Worm (Caenorhabditis elegans) whole organism, L4/young adult: ENCODE data around the gene grl-29.

Experiments used
- W03F9.2 ChIP-seq: fragments of 150-350 bp; optimal IDR thresholded peaks from 2 replicates; lab custom pipeline; 2014; ENCODE audit warnings: missing biosample characterization, missing genetic modification characterization
- dao-5 ChIP-seq: sonication (generic microtip); optimal IDR thresholded peaks from 2 replicates; lab custom pipeline; 2016; ENCODE audit warnings: missing genotype, missing genetic modification characterization, moderate library complexity, missing compliant biosample characterization
- him-1 ChIP-seq: sonication (generic microtip); optimal IDR thresholded peaks from 2 replicates; lab custom pipeline; 2016; ENCODE audit warnings: missing genotype, missing genetic modification reagents, missing genetic modification characterization, missing compliant biosample characterization

DNA sequence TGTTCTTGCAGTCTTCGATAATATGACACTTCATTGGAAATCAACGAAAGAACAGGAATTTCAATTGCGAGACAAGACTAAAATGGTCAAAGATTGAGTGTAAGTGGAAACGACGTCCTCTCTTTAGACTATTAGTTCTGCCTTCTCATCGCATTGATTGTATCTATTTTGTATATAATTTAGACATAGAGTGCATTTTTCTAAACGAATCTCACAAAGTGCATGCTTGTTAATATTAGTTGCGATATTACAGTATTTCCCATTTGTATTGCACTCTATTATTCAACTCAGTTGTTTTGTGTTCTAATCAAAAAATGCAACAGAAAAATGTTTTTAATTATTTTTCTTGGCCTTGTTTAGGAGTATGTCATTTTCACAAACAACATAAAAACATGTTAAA lies 16.7 kb downstream of the grl-29 start, which contains the start of gene nhr-93:
- TF ChIP-seq him-1 (tag; lab: Kevin White, UChicago) (no peak), W03F9.2 (tag; lab: Kevin White, UChicago) (no peak), dao-5 (no peak)
